Fruit fly (Drosophila melanogaster) whole organism, pupa: ENCODE results near the gene Scm.

ENCODE experiments used
- CG10348 ChIP-seq: fragments of 200-800 bp; sonication (Bioruptor generic); IDR thresholded peaks from 2 replicates; pipeline ENCODE4 v1.3.6; 2022; ENCODE audit warnings: missing biosample characterization, missing genetic modification characterization
- CG13204 ChIP-seq: fragments of 200-800 bp; sonication (Bioruptor generic); optimal IDR thresholded peaks from 2 replicates; lab custom pipeline; 2018; ENCODE audit warnings: missing biosample characterization, mild to moderate bottlenecking, missing genetic modification characterization, moderate library complexity
- CG15710 ChIP-seq: fragments of 200-800 bp; sonication (Bioruptor generic); optimal IDR thresholded peaks from 2 replicates; lab custom pipeline; 2018; ENCODE audit warnings: missing biosample characterization, mild to moderate bottlenecking, missing genetic modification characterization, moderate library complexity
- CG17806 ChIP-seq: fragments of 200-800 bp; sonication (Bioruptor generic); optimal IDR thresholded peaks from 2 replicates; lab custom pipeline; 2018; ENCODE audit warnings: missing biosample characterization, mild to moderate bottlenecking, missing genetic modification characterization, moderate library complexity
- CG32121 ChIP-seq: fragments of 200-800 bp; sonication (Bioruptor generic); IDR thresholded peaks from 2 replicates; pipeline ENCODE4 v1.3.6; 2022; ENCODE audit warnings: missing biosample characterization, missing genetic modification characterization
- CG34367 ChIP-seq: fragments of 200-800 bp; sonication (Bioruptor generic); optimal IDR thresholded peaks from 2 replicates; lab custom pipeline; 2018; ENCODE audit warnings: missing biosample characterization, mild to moderate bottlenecking, missing genetic modification characterization
- CG8159 ChIP-seq: fragments of 200-800 bp; sonication (Bioruptor generic); optimal IDR thresholded peaks from 3 replicates; lab custom pipeline; 2018; ENCODE audit warnings: missing biosample characterization, mild to moderate bottlenecking, missing genetic modification characterization, moderate library complexity
- CG8301 ChIP-seq: fragments of 200-800 bp; sonication (Bioruptor generic); optimal IDR thresholded peaks from 2 replicates; lab custom pipeline; 2018; ENCODE audit warnings: missing biosample characterization, mild to moderate bottlenecking, missing genetic modification characterization
- D1 ChIP-seq: fragments of 200-800 bp; sonication (Bioruptor generic); optimal IDR thresholded peaks from 2 replicates; lab custom pipeline; 2018; ENCODE audit warnings: missing biosample characterization, mild to moderate bottlenecking, missing genetic modification characterization, moderate library complexity
- EcR ChIP-seq: fragments of 200-800 bp; sonication (Bioruptor generic); optimal IDR thresholded peaks from 3 replicates; lab custom pipeline; 2019; ENCODE audit warnings: missing biosample characterization, missing genetic modification characterization, mild to moderate bottlenecking, moderate library complexity, missing genetic modification reagents
- Pif1B ChIP-seq: fragments of 200-800 bp; sonication (Bioruptor generic); optimal IDR thresholded peaks from 3 replicates; lab custom pipeline; 2016; ENCODE audit warnings: missing biosample characterization, missing genetic modification characterization
- Snoo ChIP-seq: fragments of 200-800 bp; sonication (Bioruptor generic); optimal IDR thresholded peaks from 3 replicates; lab custom pipeline; 2017; ENCODE audit warnings: missing biosample characterization, mild to moderate bottlenecking, missing genetic modification characterization, inconsistent platforms
- fd96Ca ChIP-seq: fragments of 200-800 bp; sonication (Bioruptor generic); IDR thresholded peaks from 3 replicates; pipeline ENCODE4 v1.3.6; 2022; ENCODE audit warnings: missing biosample characterization, missing genetic modification characterization
- gl ChIP-seq: fragments of 200-800 bp; sonication (Bioruptor generic); optimal IDR thresholded peaks from 2 replicates; lab custom pipeline; 2018; ENCODE audit warnings: missing biosample characterization, mild to moderate bottlenecking, missing genetic modification characterization

- TF ChIP-seq fd96Ca (GFP tag; lab: Robert Waterston, UW) (no peak), CG8301 (tag; lab: Kevin White, UChicago) (no peak), CG32121 (GFP tag; lab: Robert Waterston, UW) (no peak), gl (no peak), CG8159 (tag; lab: Kevin White, UChicago) (no peak), Pif1B (no peak), CG13204 (no peak), Snoo (tag; lab: Kevin White, UChicago) (no peak), EcR (GFP tag; lab: Kevin White, UChicago) (no peak), D1 (no peak), CG17806 (tag; lab: Kevin White, UChicago) (no peak), CG15710 (tag; lab: Kevin White, UChicago) (no peak), CG10348 (GFP tag; lab: Robert Waterston, UW) (no peak), CG34367 (no peak)
Observed at dm6 chr3R:9608206-9608605, 29.2 kb downstream of the Scm start.
